Worm (Caenorhabditis elegans) whole organism, L4/young adult: ENCODE measurements around the gene sup-9.
"Not testable (repeated sequence)": the region's sequence is repeated elsewhere in the genome, so short reads cannot be mapped to it uniquely, and the experiment has no call there.

Experiments
- W03F9.2 ChIP-seq: fragments of 150-350 bp; optimal IDR thresholded peaks from 2 replicates; lab custom pipeline; 2014; ENCODE audit warnings: missing biosample characterization, missing genetic modification characterization
- dao-5 ChIP-seq: sonication (generic microtip); optimal IDR thresholded peaks from 2 replicates; lab custom pipeline; 2016; ENCODE audit warnings: missing genotype, missing genetic modification characterization, moderate library complexity, missing compliant biosample characterization
- him-1 ChIP-seq: sonication (generic microtip); optimal IDR thresholded peaks from 2 replicates; lab custom pipeline; 2016; ENCODE audit warnings: missing genotype, missing genetic modification reagents, missing genetic modification characterization, missing compliant biosample characterization

The sup-9 gene

DNA sequence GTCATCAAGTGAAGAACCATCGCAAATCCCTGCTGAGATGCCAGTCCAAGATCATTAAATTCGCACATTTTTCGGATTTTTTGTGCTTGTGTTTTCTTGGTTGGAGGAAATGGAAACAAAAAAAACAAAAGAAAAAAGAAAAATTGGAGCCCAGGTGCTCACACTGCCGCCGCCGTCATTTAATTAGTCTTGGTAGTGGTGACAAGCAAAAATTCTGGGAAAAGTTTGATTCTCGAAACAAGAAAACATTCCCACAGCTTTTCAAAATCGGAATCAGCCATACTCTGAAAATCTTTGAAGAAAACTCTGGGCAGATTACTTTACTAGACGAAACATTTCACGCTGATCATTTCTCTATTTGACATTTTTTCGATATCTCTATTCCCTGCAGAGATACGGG lies 18.4 kb upstream of the sup-9 start, which contains the start of gene srh-128:
TSS of gene srh-128 (minus strand) at position 101 of the 400 bp plus-strand sequence.
- TF ChIP-seq dao-5 (tag; lab: Kevin White, UChicago) (no peak), him-1 (tag; lab: Kevin White, UChicago) (no peak), W03F9.2 (tag; lab: Kevin White, UChicago) (no peak)

DNA sequence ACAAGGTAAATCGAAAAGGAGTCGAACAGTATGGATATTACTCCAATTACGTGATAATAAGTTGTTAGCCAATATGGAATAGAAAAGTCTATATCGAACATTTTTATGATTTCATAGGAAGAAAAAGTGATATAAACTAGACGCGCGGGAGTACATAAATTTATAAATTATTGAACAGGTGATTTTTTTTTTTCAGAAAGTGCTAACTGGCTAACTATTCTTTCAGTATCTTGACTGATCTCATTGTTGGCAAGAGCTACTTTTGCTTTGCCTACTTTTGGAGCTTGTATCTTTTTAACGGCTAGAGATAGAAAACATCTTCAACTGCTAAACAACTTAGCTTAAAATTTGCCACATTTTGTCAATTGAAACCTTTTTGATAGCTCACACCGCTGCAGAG lies 15.9 kb upstream of the sup-9 start, which contains the start of gene sri-60:
TSS of gene sri-60 (minus strand) at position 101 of the 400 bp plus-strand sequence.
- TF ChIP-seq W03F9.2 (tag; lab: Kevin White, UChicago) (no peak), him-1 (tag; lab: Kevin White, UChicago) (no peak), dao-5 (tag; lab: Kevin White, UChicago) (no peak)

DNA sequence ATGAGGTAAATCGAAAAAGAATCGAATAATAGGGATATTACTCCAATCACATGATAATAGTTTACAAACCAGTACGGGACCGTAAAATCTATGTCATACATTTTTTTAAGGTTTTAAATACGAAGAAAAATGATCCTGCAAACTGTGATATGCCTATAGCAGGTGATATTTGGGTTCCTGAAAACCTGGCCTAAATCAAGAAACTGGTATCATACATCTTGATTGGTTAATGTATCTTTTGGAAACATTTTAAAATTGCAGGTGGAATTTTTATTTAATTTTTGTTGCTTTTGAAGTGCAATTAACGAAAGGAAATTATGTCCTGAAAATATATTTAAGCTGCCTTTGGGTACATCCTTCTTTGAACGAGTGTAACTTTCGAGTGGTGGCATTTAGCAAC lies 13.4 kb upstream of the sup-9 start, which contains the start of gene sri-61:
TSS of gene sri-61 (minus strand) at position 101 of the 400 bp plus-strand sequence.
- TF ChIP-seq dao-5 (tag; lab: Kevin White, UChicago): no peak
- no peak for TF ChIP-seq him-1 (tag; lab: Kevin White, UChicago)
- TF ChIP-seq W03F9.2 (tag; lab: Kevin White, UChicago): no peak

DNA sequence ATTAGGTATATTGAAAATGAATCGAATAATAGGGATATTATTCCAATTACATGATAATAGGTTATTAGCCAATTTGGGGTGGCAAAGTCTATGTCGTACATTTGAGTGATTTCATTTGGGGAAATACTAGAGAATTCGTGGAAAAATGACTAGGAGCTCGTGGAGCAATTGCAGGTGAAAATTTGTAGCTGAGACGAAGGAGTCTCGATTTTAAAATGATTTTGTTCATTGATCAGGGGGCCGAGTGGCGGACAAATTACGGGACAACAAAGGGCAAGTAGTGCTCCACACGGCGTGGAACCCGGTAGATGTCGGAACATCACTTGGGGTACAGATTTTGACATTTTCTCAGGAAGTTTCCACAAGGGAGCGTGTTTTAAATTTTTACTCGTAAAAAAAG lies 11.6 kb upstream of the sup-9 start, which contains the start of gene sri-62:
TSS of gene sri-62 (minus strand) at position 101 of the 400 bp plus-strand sequence.
- TF ChIP-seq W03F9.2 (tag; lab: Kevin White, UChicago): no peak
- TF ChIP-seq him-1 (tag; lab: Kevin White, UChicago): no peak

DNA sequence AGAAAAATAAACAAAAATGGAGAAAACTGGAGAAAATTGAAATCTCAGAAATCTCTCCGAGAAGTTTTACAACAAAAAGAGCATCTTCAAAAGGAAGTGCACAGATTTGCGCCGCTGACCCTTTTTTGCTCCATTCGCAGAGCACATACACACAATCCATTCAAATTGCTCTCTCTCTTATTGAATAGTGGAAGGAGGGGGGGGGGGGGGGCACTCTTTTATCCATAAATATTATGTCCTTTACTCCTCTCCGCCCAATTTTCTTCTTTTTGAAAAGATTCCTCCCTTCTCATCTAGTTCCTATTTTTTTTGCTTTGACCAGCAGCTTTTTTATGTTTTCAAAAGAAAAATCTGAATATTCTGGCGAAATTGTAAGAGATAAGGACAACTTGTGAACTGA lies 8.3 kb upstream of the sup-9 start:
- TF ChIP-seq dao-5 (tag; lab: Kevin White, UChicago): no peak
- TF ChIP-seq him-1 (tag; lab: Kevin White, UChicago): no peak
- TF ChIP-seq W03F9.2 (tag; lab: Kevin White, UChicago): no peak

DNA sequence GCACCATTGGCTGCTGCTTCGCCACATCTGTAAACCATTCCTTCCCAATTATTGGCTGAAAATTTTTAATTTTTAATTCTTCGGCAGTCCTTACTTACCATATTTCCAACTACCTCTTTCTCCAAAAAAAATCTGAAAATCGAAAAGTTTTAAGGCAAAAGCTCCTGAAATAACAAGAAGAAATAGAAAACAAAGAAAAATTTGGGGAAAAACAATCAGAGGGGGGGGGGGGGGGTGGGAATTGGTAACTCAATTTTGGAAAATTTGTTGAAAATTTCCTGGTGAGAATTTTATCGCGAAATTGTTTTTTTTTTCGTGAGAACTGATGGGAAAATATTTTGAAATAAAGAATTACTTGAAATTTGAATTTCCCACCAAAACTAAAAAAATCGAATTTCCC lies 5.6 kb upstream of the sup-9 start, which contains the start of gene set-11:
TSS of gene set-11 (minus strand) at position 101 of the 400 bp plus-strand sequence.
- TF ChIP-seq him-1 (tag; lab: Kevin White, UChicago) (no peak), W03F9.2 (tag; lab: Kevin White, UChicago) (no peak), dao-5 (tag; lab: Kevin White, UChicago) (no peak)

DNA sequence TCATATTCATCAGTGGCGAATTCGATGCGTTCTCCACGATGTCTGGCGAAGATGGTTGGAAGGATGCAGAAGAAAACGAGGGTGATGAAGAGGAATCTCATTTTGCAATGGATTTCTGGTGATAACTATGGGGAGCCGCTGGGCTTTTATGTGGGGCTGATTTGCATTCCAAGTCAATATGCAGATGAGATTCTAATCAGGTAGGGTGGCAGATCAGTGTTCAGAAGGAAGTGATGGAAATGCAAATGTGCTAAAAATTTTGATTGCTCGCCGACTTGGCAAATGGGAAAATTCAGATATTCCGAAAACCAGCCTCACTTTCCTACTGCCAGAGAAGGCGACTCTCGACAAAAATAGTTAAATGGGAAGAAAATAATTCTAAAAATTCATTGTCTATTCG lies 3.3 kb upstream of the sup-9 start, which contains the start of gene nspf-3:
TSS of gene nspf-3 (minus strand) at position 101 of the 400 bp plus-strand sequence.
- TF ChIP-seq him-1 (tag; lab: Kevin White, UChicago): no peak
- no peak for TF ChIP-seq W03F9.2 (tag; lab: Kevin White, UChicago)
- no peak for TF ChIP-seq dao-5 (tag; lab: Kevin White, UChicago)

DNA sequence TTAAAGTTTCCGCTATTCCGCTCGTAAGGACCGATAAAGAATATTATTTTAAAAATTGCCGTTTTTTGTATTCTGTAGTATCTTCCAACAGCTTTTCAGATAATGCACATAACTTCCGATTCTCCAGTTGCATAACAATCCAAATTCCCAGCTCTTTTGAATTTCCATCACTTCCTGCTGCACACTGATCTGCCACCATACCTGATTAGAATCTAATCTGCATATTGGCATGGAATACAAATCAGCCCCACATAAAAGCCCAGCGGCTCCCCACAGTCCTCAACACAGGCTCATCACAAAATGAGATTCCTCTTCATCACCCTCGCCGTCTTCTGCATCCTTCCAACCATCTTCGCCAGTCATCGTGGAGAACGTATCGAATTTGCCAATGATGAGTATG lies 1.8 kb upstream of the sup-9 start, which contains the start of gene nspf-2:
TSS of gene nspf-2 (plus strand) at position 301 of the 400 bp plus-strand sequence.
- TF ChIP-seq dao-5, him-1, W03F9.2 (tag; lab: Kevin White, UChicago): not testable (repeated sequence)

DNA sequence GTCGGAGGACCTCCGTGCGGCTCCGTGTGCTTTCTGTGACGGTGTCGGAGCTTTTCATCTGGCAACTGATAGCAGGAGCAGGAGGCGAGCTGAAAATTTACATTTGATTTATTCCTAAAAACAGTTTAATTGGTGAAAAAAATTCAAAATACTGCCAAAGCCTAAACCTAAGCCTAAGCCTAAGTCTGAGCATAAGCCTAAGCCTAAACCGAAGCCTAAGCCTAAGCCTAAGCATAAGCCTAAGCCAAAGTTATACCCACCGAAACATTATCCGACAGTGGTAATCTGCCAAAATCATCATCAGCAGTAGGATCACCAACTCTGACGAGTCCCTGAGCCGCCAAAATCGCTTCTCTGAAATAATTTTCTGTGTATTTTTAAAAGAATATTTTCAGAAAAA lies 2.0 kb downstream of the sup-9 start:
- TF ChIP-seq him-1 (tag; lab: Kevin White, UChicago): no peak
- TF ChIP-seq W03F9.2 (tag; lab: Kevin White, UChicago): no peak
- no peak for TF ChIP-seq dao-5 (tag; lab: Kevin White, UChicago)

DNA sequence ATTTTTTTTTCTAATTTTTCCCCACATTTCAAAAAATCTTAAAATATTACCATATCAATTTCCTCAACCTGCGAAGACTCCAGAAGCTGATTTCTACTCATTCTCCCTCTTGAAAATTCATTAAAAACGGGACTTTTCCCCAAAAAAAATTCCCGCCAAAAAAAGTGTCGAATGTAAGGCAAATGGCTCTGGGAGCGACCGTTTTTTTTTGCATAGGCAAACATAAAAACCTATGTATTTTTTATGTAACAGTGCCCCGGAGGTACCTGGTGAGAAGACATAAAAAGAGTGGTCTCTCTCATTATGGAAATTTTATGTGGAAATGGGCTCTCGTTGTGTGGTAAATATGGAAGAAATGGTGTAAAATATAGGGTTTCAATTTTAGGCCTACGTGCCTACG lies 2.6 kb downstream of the sup-9 start, which contains the start of gene ceh-87:
TSS of gene ceh-87 (minus strand) at position 101 of the 400 bp plus-strand sequence.
- TF ChIP-seq W03F9.2 (tag; lab: Kevin White, UChicago): no peak
- no peak for TF ChIP-seq him-1 (tag; lab: Kevin White, UChicago)
- TF ChIP-seq dao-5 (tag; lab: Kevin White, UChicago): no peak

DNA sequence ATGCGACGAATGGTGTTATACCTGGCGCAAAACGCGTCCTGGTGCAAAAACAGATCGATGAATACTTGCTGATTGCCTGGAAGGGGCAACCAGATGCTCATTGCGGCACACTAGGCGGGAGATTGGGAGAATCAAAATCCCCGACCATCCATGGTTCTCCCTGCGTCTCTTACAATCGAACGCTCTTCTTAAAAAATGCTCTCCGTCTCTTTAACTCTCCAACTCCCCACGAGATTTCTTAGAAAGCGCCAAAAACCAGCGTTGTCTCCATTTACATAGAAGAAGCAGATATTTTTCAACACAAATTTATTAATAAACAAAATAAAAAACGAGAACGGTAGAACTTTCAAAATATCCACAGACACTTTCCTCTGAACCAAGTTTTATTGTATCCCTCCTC lies 5.7 kb downstream of the sup-9 start, which contains the start of gene F34D6.1:
TSS of gene F34D6.1 (minus strand) at position 101 of the 400 bp plus-strand sequence.
- TF ChIP-seq dao-5 (tag; lab: Kevin White, UChicago): no peak
- TF ChIP-seq him-1 (tag; lab: Kevin White, UChicago): no peak
- TF ChIP-seq W03F9.2 (tag; lab: Kevin White, UChicago): no peak

DNA sequence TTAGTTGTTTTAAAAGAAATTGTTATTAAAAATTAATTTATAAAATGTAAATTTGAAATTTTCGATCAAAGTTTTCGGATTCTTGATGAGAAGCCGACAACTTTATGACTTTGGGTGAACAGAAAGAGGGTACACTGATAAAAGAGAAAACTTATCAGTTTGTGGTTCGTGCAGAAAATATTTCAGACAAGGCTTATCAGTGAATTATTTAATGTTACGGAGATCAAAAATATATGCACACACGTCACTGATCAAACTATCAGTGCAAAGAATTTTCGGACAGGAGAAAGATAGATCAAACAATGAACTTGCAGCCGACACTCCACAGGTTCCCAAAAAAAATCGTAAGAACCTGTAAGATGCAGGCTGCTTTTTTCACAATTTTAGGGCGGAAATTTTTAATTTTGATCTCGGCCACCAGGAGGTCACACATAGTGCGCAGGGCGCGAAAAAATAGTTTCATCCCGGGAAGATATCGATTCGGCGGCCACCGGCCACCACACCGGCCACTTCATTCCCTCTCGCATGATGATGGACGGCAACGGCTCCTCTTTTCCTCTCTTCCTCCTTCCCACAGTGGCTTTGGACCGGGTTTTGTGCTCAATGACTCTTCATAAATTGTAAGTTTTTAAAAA lies 9.2 kb downstream of the sup-9 start, which contains the start of gene F22E5.17:
TSS of gene F22E5.17 (plus strand) at position 508 of the 635 bp plus-strand sequence.
- TF ChIP-seq dao-5 (tag; lab: Kevin White, UChicago) (no peak), him-1 (tag; lab: Kevin White, UChicago) (no peak), W03F9.2 (tag; lab: Kevin White, UChicago) (no peak)

DNA sequence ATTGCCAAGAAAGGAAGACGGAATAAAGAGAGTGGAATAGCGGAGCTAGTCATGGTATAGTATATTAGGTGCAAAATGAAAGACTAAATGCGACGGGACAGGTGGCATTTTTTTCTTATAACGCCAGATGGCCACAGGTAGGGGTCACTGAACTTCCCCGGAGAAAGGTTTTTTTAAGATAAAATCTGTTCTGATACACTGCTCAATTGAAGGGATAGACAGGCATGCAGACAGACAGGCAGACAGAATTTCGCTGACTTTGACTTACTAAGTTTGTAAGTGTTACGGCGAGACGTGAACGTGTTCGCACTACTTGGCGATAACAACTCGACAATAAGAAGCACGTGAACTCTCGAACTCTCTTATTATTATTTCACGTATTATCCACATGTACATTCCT lies 13.3 kb downstream of the sup-9 start, which contains the start of the genes F22E5.20 and F22E5.1:
TSS of gene F22E5.20 (minus strand) at position 101 of the 400 bp plus-strand sequence.
TSS of gene F22E5.1 (plus strand) at position 242 of the 400 bp plus-strand sequence.
- TF ChIP-seq W03F9.2, dao-5, him-1 (tag; lab: Kevin White, UChicago): not testable (repeated sequence)
